Fruit fly (Drosophila melanogaster): ENCODE measurements around the gene Smg6.
A peak's percentile ranks its signal among the peaks of the same experiment; 100 is the strongest.

The Smg6 gene

DNA sequence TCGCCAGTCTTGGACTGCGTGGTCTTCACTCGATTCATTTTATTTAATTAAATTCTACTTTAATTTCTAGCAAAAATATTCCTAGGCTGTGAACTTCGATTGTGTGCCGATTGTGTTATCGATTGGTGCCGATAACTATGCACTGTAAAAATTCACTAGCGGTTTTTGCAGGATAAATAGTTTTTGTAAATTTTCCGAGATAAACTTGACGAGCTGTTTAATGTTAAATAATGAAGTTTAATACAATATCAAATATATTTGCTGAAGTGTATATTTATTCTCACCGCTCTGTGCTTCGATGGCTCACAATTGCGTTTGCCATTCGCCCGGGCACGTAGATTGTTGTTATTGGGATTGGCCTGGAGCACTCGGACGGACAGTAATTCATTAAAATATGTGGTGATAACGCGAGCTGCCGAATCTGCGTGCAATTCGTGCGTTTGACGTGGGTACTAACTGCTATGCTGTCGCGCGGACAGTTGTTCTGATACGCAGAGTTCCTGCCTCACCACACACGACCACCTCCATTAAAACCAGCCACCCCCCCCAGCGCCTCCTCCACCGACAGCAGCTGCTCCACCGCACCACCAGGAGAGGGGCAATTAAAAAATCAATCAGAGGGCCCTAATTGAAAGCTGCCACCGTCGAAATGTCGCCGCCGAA lies 8.2 kb downstream of the Smg6 start, which contains the start of the genes EMC6 and Hr96 (continued):
- TF ChIP-seq CG9932 (GFP tag; IDR thresholded peaks at IDR 0.05) (peak; percentile 97), Hr39 (optimal IDR thresholded peaks at IDR 0.05) (no peak), CG15514 (GFP tag; optimal IDR thresholded peaks at IDR 0.05) (peak; percentile 92), Sin3A (optimal IDR thresholded peaks at IDR 0.05) (peak; percentile 70), caup (GFP tag; optimal IDR thresholded peaks at IDR 0.05; ENCODE audit: severe bottlenecking) (peak; percentile 94), CG8388 (GFP tag; optimal IDR thresholded peaks at IDR 0.05) (peak; percentile 87), CG7786 (GFP tag; optimal IDR thresholded peaks at IDR 0.05) (peak; percentile 92), CG6254 (GFP tag; optimal IDR thresholded peaks at IDR 0.05) (peak; percentile 78), GATAe (GFP tag; conservative IDR thresholded peaks at IDR 0.05) (no peak; the same call in 1 of the 2 replicates), dmrt99B (tag; optimal IDR thresholded peaks at IDR 0.05) (no peak), chinmo (GFP tag; IDR thresholded peaks at IDR 0.05; ENCODE audit: partially characterized antibody) (peak; percentile 56; the same call in 1 of the 4 replicates), pan (optimal IDR thresholded peaks at IDR 0.05) (no peak), pan (GFP tag; optimal IDR thresholded peaks at IDR 0.05 in 1 of 2, IDR thresholded peaks at IDR 0.05 in 1 of 2) (peak in 1 of 2 experiments; percentile 94), Blimp-1 (GFP tag; optimal IDR thresholded peaks at IDR 0.05) (peak; percentile 89), CG10979 (tag; optimal IDR thresholded peaks at IDR 0.05) (peak; percentile 90), CrebB (tag; optimal IDR thresholded peaks at IDR 0.05) (peak; percentile 92), vvl (GFP tag; IDR thresholded peaks at IDR 0.05) (peak; percentile 96), Dp (GFP tag; optimal IDR thresholded peaks at IDR 0.05) (peak; percentile 39), da (GFP tag; optimal IDR thresholded peaks at IDR 0.05) (peak; percentile 60), Side (GFP tag; optimal IDR thresholded peaks at IDR 0.05) (peak; percentile 92), Myb (GFP tag; optimal IDR thresholded peaks at IDR 0.05) (peak; percentile 70), CHES-1-like (GFP tag; optimal IDR thresholded peaks at IDR 0.05) (peak; percentile 91), CG2875 (GFP tag; optimal IDR thresholded peaks at IDR 0.05) (peak; percentile 81), Mad (GFP tag; optimal IDR thresholded peaks at IDR 0.05) (peak; percentile 95), CG30431 (GFP tag; optimal IDR thresholded peaks at IDR 0.05) (peak; percentile 89), bsh (GFP tag; optimal IDR thresholded peaks at IDR 0.05) (peak; percentile 61 to 95), Oli (tag; optimal IDR thresholded peaks at IDR 0.05) (peak; percentile 87), CG14860 (GFP tag; IDR thresholded peaks at IDR 0.05; ENCODE audit: partially characterized antibody) (peak; percentile 64), Meics (GFP tag; optimal IDR thresholded peaks at IDR 0.05) (peak; percentile 94), hbn (GFP tag; IDR thresholded peaks at IDR 0.05; ENCODE audit: partially characterized antibody) (peak; percentile 45), grn (GFP tag; optimal IDR thresholded peaks at IDR 0.05) (peak; percentile 78), CG7372 (GFP tag; IDR thresholded peaks at IDR 0.05) (peak; percentile 91), CG17328 (GFP tag; IDR thresholded peaks at IDR 0.05) (peak; percentile 93), CG6683 (GFP tag; optimal IDR thresholded peaks at IDR 0.05) (peak; percentile 83), HHEX (GFP tag; optimal IDR thresholded peaks at IDR 0.05) (peak; percentile 91), Dref (GFP tag; IDR thresholded peaks at IDR 0.05) (peak; percentile 85), corto (GFP tag; optimal IDR thresholded peaks at IDR 0.05) (peak; percentile 80), ind (GFP tag; optimal IDR thresholded peaks at IDR 0.05) (peak; percentile 94), br (optimal IDR thresholded peaks at IDR 0.05) (no peak), CG11398 (GFP tag; optimal IDR thresholded peaks at IDR 0.05) (peak; percentile 82), fd3F (GFP tag; optimal IDR thresholded peaks at IDR 0.05) (peak; percentile 91), CG4854 (GFP tag; optimal IDR thresholded peaks at IDR 0.05) (no peak), CG2120 (GFP tag; optimal IDR thresholded peaks at IDR 0.05) (peak; percentile 97), kah (GFP tag; optimal IDR thresholded peaks at IDR 0.05) (peak; percentile 71), her (GFP tag; optimal IDR thresholded peaks at IDR 0.05) (peak; percentile 99), CG15479 (GFP tag; optimal IDR thresholded peaks at IDR 0.05) (no peak), CG14441 (GFP tag; IDR thresholded peaks at IDR 0.05) (peak; percentile 93), cad (GFP tag; optimal IDR thresholded peaks at IDR 0.05) (no peak), slou (GFP tag; optimal IDR thresholded peaks at IDR 0.05) (no peak), CG8478 (optimal IDR thresholded peaks at IDR 0.05) (no peak)

All from whole organism, embryonic.